Fruit fly (Drosophila melanogaster) whole organism, prepupa: ENCODE data around the gene Gr64f.

Experiments used
- Blimp-1 ChIP-seq: fragments of 200-800 bp; sonication (Bioruptor generic); optimal IDR thresholded peaks from 3 replicates; lab custom pipeline; 2017; ENCODE audit warnings: missing biosample characterization, missing genetic modification characterization, mild to moderate bottlenecking, moderate library complexity, missing genetic modification reagents
- CG10631 ChIP-seq: fragments of 200-800 bp; sonication (Bioruptor generic); optimal IDR thresholded peaks from 2 replicates; lab custom pipeline; 2016; ENCODE audit warnings: missing biosample characterization, missing genetic modification characterization
- CG10669 ChIP-seq: fragments of 200-800 bp; sonication (Bioruptor generic); optimal IDR thresholded peaks from 3 replicates; lab custom pipeline; 2018; ENCODE audit warnings: missing biosample characterization, mild to moderate bottlenecking, missing genetic modification characterization, moderate library complexity
- CG11294 ChIP-seq: fragments of 200-800 bp; sonication (Bioruptor generic); IDR thresholded peaks from 2 replicates; pipeline ENCODE4 v1.3.6; 2022; ENCODE audit warnings: missing biosample characterization, missing genetic modification characterization
- CG15336 ChIP-seq: fragments of 200-800 bp; sonication (Bioruptor generic); IDR thresholded peaks from 2 replicates; pipeline ENCODE4 v1.3.6; 2022; ENCODE audit warnings: missing biosample characterization, missing genetic modification characterization
- CG1621 ChIP-seq: fragments of 200-800 bp; sonication (Bioruptor generic); optimal IDR thresholded peaks from 3 replicates; lab custom pipeline; 2018; ENCODE audit warnings: missing biosample characterization, mild to moderate bottlenecking, missing genetic modification characterization
- CG16779 ChIP-seq: fragments of 200-800 bp; sonication (Bioruptor generic); optimal IDR thresholded peaks from 3 replicates; lab custom pipeline; 2017; ENCODE audit warnings: missing biosample characterization, mild to moderate bottlenecking, missing genetic modification characterization
- CG31627 ChIP-seq: fragments of 200-800 bp; sonication (Bioruptor generic); optimal IDR thresholded peaks from 3 replicates; lab custom pipeline; 2016; ENCODE audit warnings: missing biosample characterization, missing genetic modification characterization
- CG32006 ChIP-seq: fragments of 200-800 bp; sonication (Bioruptor generic); optimal IDR thresholded peaks from 3 replicates; lab custom pipeline; 2017; ENCODE audit warnings: missing biosample characterization, mild to moderate bottlenecking, missing genetic modification characterization
- CG34406 ChIP-seq: fragments of 200-800 bp; sonication (Bioruptor generic); optimal IDR thresholded peaks from 3 replicates; lab custom pipeline; 2016; ENCODE audit warnings: missing biosample characterization, missing genetic modification characterization
- CG3919 ChIP-seq: fragments of 200-800 bp; sonication (Bioruptor generic); optimal IDR thresholded peaks from 3 replicates; lab custom pipeline; 2016; ENCODE audit warnings: missing biosample characterization, missing genetic modification characterization
- CG4318 ChIP-seq: fragments of 200-800 bp; sonication (Bioruptor generic); optimal IDR thresholded peaks from 3 replicates; lab custom pipeline; 2017; ENCODE audit warnings: missing biosample characterization, mild to moderate bottlenecking, missing genetic modification characterization
- CG6792 ChIP-seq: fragments of 200-800 bp; sonication (Bioruptor generic); optimal IDR thresholded peaks from 3 replicates; lab custom pipeline; 2016; ENCODE audit warnings: missing biosample characterization, missing genetic modification characterization
- CG6854 ChIP-seq: fragments of 200-800 bp; sonication (Bioruptor generic); optimal IDR thresholded peaks from 2 replicates; lab custom pipeline; 2017; ENCODE audit warnings: missing biosample characterization, mild to moderate bottlenecking, missing genetic modification characterization
- CG8119 ChIP-seq: fragments of 200-800 bp; sonication (Bioruptor generic); IDR thresholded peaks from 3 replicates; pipeline ENCODE4 v1.3.6; 2022; ENCODE audit warnings: missing biosample characterization, missing genetic modification characterization
- CG8632 ChIP-seq: fragments of 200-800 bp; sonication (Bioruptor generic); optimal IDR thresholded peaks from 3 replicates; lab custom pipeline; 2016; ENCODE audit warnings: missing biosample characterization, missing genetic modification characterization
- CG9139 ChIP-seq: fragments of 200-800 bp; sonication (Bioruptor generic); optimal IDR thresholded peaks from 3 replicates; lab custom pipeline; 2017; ENCODE audit warnings: missing biosample characterization, mild to moderate bottlenecking, missing genetic modification characterization
- Eip75B ChIP-seq: fragments of 200-800 bp; sonication (Bioruptor generic); optimal IDR thresholded peaks from 3 replicates; lab custom pipeline; 2016; ENCODE audit warnings: missing biosample characterization, missing genetic modification characterization
- Eip78C ChIP-seq: fragments of 200-800 bp; sonication (Bioruptor generic); peaks from one replicate; lab custom pipeline; 2016; ENCODE audit warnings: missing biosample characterization, missing genetic modification characterization
- Eip93F ChIP-seq: fragments of 200-800 bp; sonication (Bioruptor generic); optimal IDR thresholded peaks from 2 replicates; lab custom pipeline; 2016; ENCODE audit warnings: missing biosample characterization, mild to moderate bottlenecking, missing genetic modification characterization
- Ets96B ChIP-seq: fragments of 200-800 bp; optimal IDR thresholded peaks from 2 replicates; lab custom pipeline; 2019; ENCODE audit warnings: missing biosample characterization, mild to moderate bottlenecking, missing genetic modification characterization, moderate library complexity
- Hr38 ChIP-seq: sonication (Bioruptor generic); optimal IDR thresholded peaks from 2 replicates; lab custom pipeline; 2016; ENCODE audit warnings: missing biosample characterization, missing genetic modification characterization
- Hr4 ChIP-seq: fragments of 200-800 bp; sonication (Bioruptor generic); optimal IDR thresholded peaks from 3 replicates; lab custom pipeline; 2016; ENCODE audit warnings: missing biosample characterization, missing genetic modification characterization
- Lpt ChIP-seq: fragments of 200-800 bp; sonication (Bioruptor generic); optimal IDR thresholded peaks from 3 replicates; lab custom pipeline; 2016; ENCODE audit warnings: missing biosample characterization, missing genetic modification characterization
- Met ChIP-seq: fragments of 200-800 bp; sonication (Bioruptor generic); optimal IDR thresholded peaks from 3 replicates; lab custom pipeline; 2016; ENCODE audit warnings: missing biosample characterization, missing genetic modification characterization
- OdsH ChIP-seq: fragments of 200-800 bp; sonication (Bioruptor generic); optimal IDR thresholded peaks from 3 replicates; lab custom pipeline; 2016; ENCODE audit warnings: missing biosample characterization, missing genetic modification characterization
- Smox ChIP-seq: fragments of 200-800 bp; sonication (Bioruptor generic); optimal IDR thresholded peaks from 3 replicates; lab custom pipeline; 2016; ENCODE audit warnings: missing biosample characterization, missing genetic modification characterization
- Sox14 ChIP-seq: fragments of 200-800 bp; sonication (Bioruptor generic); optimal IDR thresholded peaks from 3 replicates; lab custom pipeline; 2016; ENCODE audit warnings: missing biosample characterization, missing genetic modification characterization
- Sox15 ChIP-seq: fragments of 200-800 bp; sonication (Bioruptor generic); optimal IDR thresholded peaks from 3 replicates; lab custom pipeline; 2016; ENCODE audit warnings: missing biosample characterization, missing genetic modification characterization
- achi ChIP-seq: fragments of 200-800 bp; sonication (Bioruptor generic); optimal IDR thresholded peaks from 3 replicates; lab custom pipeline; 2016; ENCODE audit warnings: missing biosample characterization, missing genetic modification characterization
- acj6 ChIP-seq: fragments of 200-800 bp; sonication (Bioruptor generic); optimal IDR thresholded peaks from 3 replicates; lab custom pipeline; 2016; ENCODE audit warnings: missing biosample characterization, missing genetic modification characterization
- cyc ChIP-seq: fragments of 200-800 bp; sonication (Bioruptor generic); optimal IDR thresholded peaks from 3 replicates; lab custom pipeline; 2016; ENCODE audit warnings: missing biosample characterization, missing genetic modification characterization
- dac ChIP-seq: fragments of 200-800 bp; sonication (Bioruptor generic); optimal IDR thresholded peaks from 2 replicates; lab custom pipeline; 2017; ENCODE audit warnings: missing biosample characterization, mild to moderate bottlenecking, missing genetic modification characterization
- dsx ChIP-seq: fragments of 200-800 bp; optimal IDR thresholded peaks from 3 replicates; lab custom pipeline; 2019; ENCODE audit warnings: missing biosample characterization, mild to moderate bottlenecking, missing genetic modification characterization, moderate library complexity; ENCODE audit not compliant: poor library complexity, severe bottlenecking
- eg ChIP-seq: fragments of 200-800 bp; sonication (Bioruptor generic); IDR thresholded peaks from 3 replicates; pipeline ENCODE4 v1.3.6; 2022; ENCODE audit warnings: missing biosample characterization, missing genetic modification characterization
- esn ChIP-seq: fragments of 200-800 bp; sonication (Bioruptor generic); optimal IDR thresholded peaks from 2 replicates; lab custom pipeline; 2016; ENCODE audit warnings: missing biosample characterization, mild to moderate bottlenecking, missing genetic modification characterization, moderate library complexity
- fd59A ChIP-seq: fragments of 200-800 bp; sonication (Bioruptor generic); optimal IDR thresholded peaks from 2 replicates; lab custom pipeline; 2017; ENCODE audit warnings: missing biosample characterization, mild to moderate bottlenecking, missing genetic modification characterization, missing genetic modification reagents
- fd85E ChIP-seq: fragments of 200-800 bp; sonication (Bioruptor generic); optimal IDR thresholded peaks from 3 replicates; lab custom pipeline; 2016; ENCODE audit warnings: missing biosample characterization, missing genetic modification characterization
- fkh ChIP-seq: fragments of 200-800 bp; sonication (Bioruptor generic); optimal IDR thresholded peaks from 3 replicates; lab custom pipeline; 2017; ENCODE audit warnings: missing biosample characterization, mild to moderate bottlenecking, missing genetic modification characterization, moderate library complexity
- lz ChIP-seq: fragments of 200-800 bp; sonication (Bioruptor generic); optimal IDR thresholded peaks from 3 replicates; lab custom pipeline; 2016; ENCODE audit warnings: missing biosample characterization, missing genetic modification characterization
- net ChIP-seq: fragments of 200-800 bp; sonication (Bioruptor generic); optimal IDR thresholded peaks from 3 replicates; lab custom pipeline; 2016; ENCODE audit warnings: missing biosample characterization, missing genetic modification characterization
- salr ChIP-seq, 2 experiments: fragments of 200-800 bp; sonication (Bioruptor generic); optimal IDR thresholded peaks; 3 replicates each; lab custom pipeline; 2016 to 2018; ENCODE audit warnings: missing biosample characterization in 2 of 2, missing genetic modification characterization in 2 of 2, mild to moderate bottlenecking in 1 of 2
- spab ChIP-seq: fragments of 200-800 bp; sonication (Bioruptor generic); optimal IDR thresholded peaks from 2 replicates; lab custom pipeline; 2017; ENCODE audit warnings: missing biosample characterization, mild to moderate bottlenecking, missing genetic modification characterization, missing genetic modification reagents
- svp ChIP-seq: fragments of 200-800 bp; sonication (Bioruptor generic); peaks from one replicate; lab custom pipeline; 2016; ENCODE audit warnings: missing biosample characterization, missing genetic modification characterization
- topi ChIP-seq: fragments of 200-800 bp; sonication (Bioruptor generic); optimal IDR thresholded peaks from 3 replicates; lab custom pipeline; 2016; ENCODE audit warnings: missing biosample characterization, missing genetic modification characterization

Gr64f gene

DNA sequence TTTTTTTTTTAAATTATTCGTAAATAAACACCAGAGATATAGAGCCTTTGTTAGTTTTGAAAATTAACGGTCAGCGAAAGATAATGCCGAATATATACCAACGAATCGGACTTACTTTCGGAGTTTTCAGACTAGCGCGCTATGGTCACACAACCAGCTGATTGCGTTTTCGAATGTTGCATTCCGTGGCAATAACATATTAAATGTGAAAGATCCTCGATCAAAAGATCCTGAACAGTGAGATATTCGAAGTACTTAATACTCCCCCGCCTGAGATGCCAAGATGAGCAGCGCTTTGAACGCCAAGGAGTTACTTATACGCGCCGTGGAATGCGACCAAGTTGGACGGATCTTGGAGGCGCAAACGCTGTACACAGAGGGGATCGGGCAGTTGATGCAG, 32.3 kb upstream of the Gr64f start, which contains the start of gene CG14985:
Gene CG14985, plus strand, starts transcription at position 159 of the 400 bp plus-strand sequence.
- TF ChIP-seq CG31627 (GFP tag; lab: Kevin White, UChicago) (no peak), CG8632 (GFP tag; lab: Kevin White, UChicago) (no peak), CG11294 (GFP tag; lab: Robert Waterston, UW) (no peak), CG1621 (no peak), CG32006 (GFP tag; lab: Kevin White, UChicago) (no peak), Sox14 (GFP tag; lab: Kevin White, UChicago) (peak; percentile 52)

DNA sequence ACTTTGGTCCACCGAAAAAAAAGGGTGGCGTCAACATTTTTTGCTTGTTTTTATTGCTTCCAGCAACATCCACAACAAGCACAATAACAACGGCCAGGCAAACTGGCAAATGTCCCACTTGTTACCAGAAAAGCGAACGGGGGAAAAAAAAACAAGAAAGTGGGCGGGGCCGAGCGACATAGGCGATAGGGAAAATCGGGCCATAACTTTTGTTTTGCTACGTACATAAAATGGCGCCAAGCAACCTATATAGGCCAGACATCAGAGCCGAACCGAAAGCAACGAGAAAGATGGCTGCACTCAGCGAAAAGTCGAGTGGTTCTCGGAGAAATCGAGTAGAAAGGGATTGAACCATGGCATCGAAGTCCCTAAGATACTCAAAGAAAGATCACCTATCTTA, 28.3 kb upstream of the Gr64f start:
- TF ChIP-seq net (GFP tag; lab: Kevin White, UChicago) (no peak), Blimp-1 (GFP tag; lab: Kevin White, UChicago) (no peak), CG4318 (GFP tag; lab: Kevin White, UChicago) (no peak), CG3919 (GFP tag; lab: Kevin White, UChicago) (no peak), Eip78C (no peak), svp (no peak), Met (GFP tag; lab: Kevin White, UChicago) (no peak), Lpt (GFP tag; lab: Kevin White, UChicago) (no peak), CG16779 (tag; lab: Kevin White, UChicago) (no peak), CG6854 (GFP tag; lab: Kevin White, UChicago) (no peak), achi (GFP tag; lab: Kevin White, UChicago) (no peak), CG8632 (GFP tag; lab: Kevin White, UChicago) (no peak), acj6 (GFP tag; lab: Kevin White, UChicago) (no peak), Ets96B (tag; lab: Kevin White, UChicago) (no peak), spab (GFP tag; lab: Kevin White, UChicago) (no peak), Hr4 (peak; percentile 34), CG32006 (GFP tag; lab: Kevin White, UChicago) (peak; percentile 35), esn (no peak), Hr38 (GFP tag; lab: Kevin White, UChicago) (no peak), CG8119 (GFP tag; lab: Robert Waterston, UW) (0 out of 3 replicates have a peak, but pooled peaks have one; percentile 16), cyc (no peak), CG34406 (GFP tag; lab: Kevin White, UChicago) (no peak), dsx (GFP tag; lab: Kevin White, UChicago) (no peak), lz (GFP tag; lab: Kevin White, UChicago) (no peak), CG15336 (GFP tag; lab: Robert Waterston, UW) (no peak)

dm6 chr3L:4010122-4010521, 25.5 kb upstream of the Gr64f start:
- TF ChIP-seq svp: peak; percentile 44
- TF ChIP-seq dac (GFP tag; lab: Kevin White, UChicago): no peak
- TF ChIP-seq CG8119 (GFP tag; lab: Robert Waterston, UW): no peak
- no peak for TF ChIP-seq salr (GFP tag; optimal IDR thresholded peaks at IDR 0.05; lab: Kevin White, UChicago)
- no peak for TF ChIP-seq fd59A (GFP tag; lab: Kevin White, UChicago)
- no peak for TF ChIP-seq CG10631 (GFP tag; lab: Kevin White, UChicago)
- TF ChIP-seq, all 60 proteins: peak for 1

- TF ChIP-seq Smox (GFP tag; lab: Kevin White, UChicago) (no peak), Eip78C (peak; percentile 66), CG34406 (GFP tag; lab: Kevin White, UChicago) (no peak), fd85E (GFP tag; lab: Kevin White, UChicago) (no peak), fkh (GFP tag; lab: Kevin White, UChicago) (no peak), eg (GFP tag; lab: Robert Waterston, UW) (peak; percentile 63; the same call in 2 of the 3 replicates), CG32006 (GFP tag; lab: Kevin White, UChicago) (peak; percentile 39), Sox14 (GFP tag; lab: Kevin White, UChicago) (no peak), acj6 (GFP tag; lab: Kevin White, UChicago) (no peak), Eip93F (no peak), topi (GFP tag; lab: Kevin White, UChicago) (no peak), svp (peak; percentile 18), CG1621 (no peak), Met (GFP tag; lab: Kevin White, UChicago) (no peak), Sox15 (GFP tag; lab: Kevin White, UChicago) (no peak), CG9139 (GFP tag; lab: Kevin White, UChicago) (no peak), CG6792 (no peak), CG31627 (GFP tag; lab: Kevin White, UChicago) (no peak), CG6854 (GFP tag; lab: Kevin White, UChicago) (no peak), Eip75B (GFP tag; lab: Kevin White, UChicago) (peak; percentile 4), lz (GFP tag; lab: Kevin White, UChicago) (no peak), CG8632 (GFP tag; lab: Kevin White, UChicago) (no peak), OdsH (GFP tag; lab: Kevin White, UChicago) (peak; percentile 4), dsx (GFP tag; lab: Kevin White, UChicago) (no peak), CG10669 (peak; percentile 34)
Observed at dm6 chr3L:4014349-4014748, 21.2 kb upstream of the Gr64f start.
